Fruit fly (Drosophila melanogaster) whole organism, pupa: Measurements from ENCODE around the gene alphaSnap.

Experiments
- CG10348 ChIP-seq: fragments of 200-800 bp; sonication (Bioruptor generic); IDR thresholded peaks from 2 replicates; pipeline ENCODE4 v1.3.6; 2022; ENCODE audit warnings: missing biosample characterization, missing genetic modification characterization
- CG14655 ChIP-seq: fragments of 200-800 bp; sonication (Bioruptor generic); optimal IDR thresholded peaks from 3 replicates; lab custom pipeline; 2017; ENCODE audit warnings: mild to moderate bottlenecking, missing biosample characterization, missing genetic modification reagents, missing genetic modification characterization
- CG15710 ChIP-seq: fragments of 200-800 bp; sonication (Bioruptor generic); optimal IDR thresholded peaks from 2 replicates; lab custom pipeline; 2018; ENCODE audit warnings: missing biosample characterization, mild to moderate bottlenecking, missing genetic modification characterization, moderate library complexity
- CG32121 ChIP-seq: fragments of 200-800 bp; sonication (Bioruptor generic); IDR thresholded peaks from 2 replicates; pipeline ENCODE4 v1.3.6; 2022; ENCODE audit warnings: missing biosample characterization, missing genetic modification characterization
- CG4496 ChIP-seq: fragments of 200-800 bp; sonication (Bioruptor generic); IDR thresholded peaks from 3 replicates; pipeline ENCODE4 v1.3.6; 2022; ENCODE audit warnings: missing biosample characterization, missing genetic modification characterization
- CG8301 ChIP-seq: fragments of 200-800 bp; sonication (Bioruptor generic); optimal IDR thresholded peaks from 2 replicates; lab custom pipeline; 2018; ENCODE audit warnings: missing biosample characterization, mild to moderate bottlenecking, missing genetic modification characterization
- CG9948 ChIP-seq: fragments of 200-800 bp; sonication (Bioruptor generic); optimal IDR thresholded peaks from 2 replicates; lab custom pipeline; 2018; ENCODE audit warnings: missing biosample characterization, mild to moderate bottlenecking, missing genetic modification characterization, moderate library complexity
- EcR ChIP-seq: fragments of 200-800 bp; sonication (Bioruptor generic); optimal IDR thresholded peaks from 3 replicates; lab custom pipeline; 2019; ENCODE audit warnings: missing biosample characterization, missing genetic modification characterization, mild to moderate bottlenecking, moderate library complexity, missing genetic modification reagents
- Ets98B ChIP-seq: fragments of 200-800 bp; sonication (Bioruptor generic); IDR thresholded peaks from 2 replicates; pipeline ENCODE4 v1.3.6; 2022; ENCODE audit warnings: missing biosample characterization, missing genetic modification characterization
- Pif1B ChIP-seq: fragments of 200-800 bp; sonication (Bioruptor generic); optimal IDR thresholded peaks from 3 replicates; lab custom pipeline; 2016; ENCODE audit warnings: missing biosample characterization, missing genetic modification characterization
- Snoo ChIP-seq: fragments of 200-800 bp; sonication (Bioruptor generic); optimal IDR thresholded peaks from 3 replicates; lab custom pipeline; 2017; ENCODE audit warnings: missing biosample characterization, mild to moderate bottlenecking, missing genetic modification characterization, inconsistent platforms
- fd96Ca ChIP-seq: fragments of 200-800 bp; sonication (Bioruptor generic); IDR thresholded peaks from 3 replicates; pipeline ENCODE4 v1.3.6; 2022; ENCODE audit warnings: missing biosample characterization, missing genetic modification characterization

- TF ChIP-seq CG4496 (GFP tag; lab: Robert Waterston, UW) (no peak), Snoo (tag; lab: Kevin White, UChicago) (no peak), CG15710 (tag; lab: Kevin White, UChicago) (no peak), CG32121 (GFP tag; lab: Robert Waterston, UW) (no peak), CG14655 (GFP tag; lab: Kevin White, UChicago) (no peak), CG9948 (tag; lab: Kevin White, UChicago) (no peak), CG8301 (tag; lab: Kevin White, UChicago) (no peak), Ets98B (GFP tag; lab: Robert Waterston, UW) (no peak), fd96Ca (GFP tag; lab: Robert Waterston, UW) (no peak), CG10348 (no peak), Pif1B (no peak), EcR (GFP tag; lab: Kevin White, UChicago) (peak; percentile 82)
Measured at dm6 chr3L:20354872-20355271, 41.4 kb downstream of the alphaSnap start.
